Fruit fly (Drosophila melanogaster) S2 (cell line): ENCODE data around the gene tplus3b.

Source experiments
- CG8478 ChIP-seq: fragments of >200 bp; optimal IDR thresholded peaks from 2 replicates; lab custom pipeline; 2018
- CTCF ChIP-seq, 2 experiments: fragments of >200 bp; optimal IDR thresholded peaks; 2 replicates each; lab custom pipeline; 2018

- TF ChIP-seq CTCF (optimal IDR thresholded peaks at IDR 0.05; lab: Kevin White, UChicago) (no peak), CG8478 (lab: Kevin White, UChicago) (no peak)
Measured at dm6 chr2L:22148713-22149112, 44.5 kb upstream of the tplus3b start.
